Worm (Caenorhabditis elegans) whole organism, L1 larva: ENCODE results near the gene lgc-14.

Experiments used
- C16A3.4 ChIP-seq: fragments of 150-350 bp; optimal IDR thresholded peaks from 2 replicates; lab custom pipeline; 2014; ENCODE audit warnings: missing biosample characterization, missing genetic modification characterization
- aha-1 ChIP-seq: fragments of 150-350 bp; optimal IDR thresholded peaks from 2 replicates; lab custom pipeline; 2014; ENCODE audit warnings: missing biosample characterization, missing genetic modification characterization
- aly-2 ChIP-seq: fragments of 150-350 bp; optimal IDR thresholded peaks from 2 replicates; lab custom pipeline; 2014; ENCODE audit warnings: missing biosample characterization, missing genetic modification characterization
- blmp-1 ChIP-seq: fragments of 150-350 bp; optimal IDR thresholded peaks from 2 replicates; lab custom pipeline; 2014; ENCODE audit warnings: missing biosample characterization, missing genetic modification characterization
- ceh-63 ChIP-seq: fragments of 200-800 bp; sonication (Bioruptor generic); optimal IDR thresholded peaks from 2 replicates; lab custom pipeline; 2018; ENCODE audit warnings: mild to moderate bottlenecking, missing genetic modification characterization, missing compliant biosample characterization
- ceh-82 ChIP-seq, 3 experiments: fragments of 150-350 bp in 1 of 3; sonication (generic microtip) in 2 of 3; optimal IDR thresholded peaks; 2 replicates each; lab custom pipeline; 2014 to 2017; ENCODE audit warnings: missing biosample characterization in 3 of 3, missing genetic modification characterization in 3 of 3
- ceh-90 ChIP-seq: sonication (generic microtip); optimal IDR thresholded peaks from 2 replicates; lab custom pipeline; 2016; ENCODE audit warnings: missing genetic modification characterization, missing compliant biosample characterization
- dsc-1 ChIP-seq: sonication (generic microtip); optimal IDR thresholded peaks from 2 replicates; lab custom pipeline; 2016; ENCODE audit warnings: mild to moderate bottlenecking, missing genetic modification characterization, missing compliant biosample characterization
- efl-1 ChIP-seq, 4 experiments: fragments of 150-350 bp; optimal IDR thresholded peaks in 3 of 4; peaks in 1 of 4; 1 replicate in 1 of 4; 2 replicates in 3 of 4; lab custom pipeline; 2014; ENCODE audit warnings: missing biosample characterization in 2 of 4, missing genetic modification characterization in 2 of 4, missing genetic modification reagents in 2 of 4
- elt-2 ChIP-seq: sonication (generic microtip); optimal IDR thresholded peaks from 2 replicates; lab custom pipeline; 2016; ENCODE audit warnings: missing genetic modification characterization, mild to moderate bottlenecking, inconsistent platforms, missing compliant biosample characterization, missing genetic modification reagents
- elt-3 ChIP-seq, 6 experiments: fragments of 150-350 bp in 1 of 6; sonication (generic microtip); optimal IDR thresholded peaks; 2 replicates each; lab custom pipeline; 2017 to 2018; ENCODE audit warnings: missing biosample characterization in 6 of 6, missing genetic modification characterization in 6 of 6, inconsistent platforms in 1 of 6
- ets-5 ChIP-seq: fragments of 200-800 bp; sonication (Bioruptor generic); IDR thresholded peaks from 2 replicates; pipeline ENCODE4 v1.3.6; 2022; ENCODE audit warnings: missing genetic modification characterization, missing compliant biosample characterization
- fkh-8 ChIP-seq: sonication (generic microtip); optimal IDR thresholded peaks from 2 replicates; lab custom pipeline; 2016; ENCODE audit warnings: mild to moderate bottlenecking, missing genetic modification characterization, missing compliant biosample characterization
- grh-1 ChIP-seq: fragments of 200-800 bp; sonication (Bioruptor generic); IDR thresholded peaks from 2 replicates; pipeline ENCODE4 v1.3.6; 2022; ENCODE audit warnings: missing genetic modification reagents, missing genetic modification characterization, missing compliant biosample characterization
- hlh-4 ChIP-seq: sonication (generic microtip); optimal IDR thresholded peaks from 2 replicates; lab custom pipeline; 2016; ENCODE audit warnings: mild to moderate bottlenecking, missing genetic modification characterization, missing compliant biosample characterization
- hpl-2 ChIP-seq: fragments of 150-350 bp; optimal IDR thresholded peaks from 2 replicates; lab custom pipeline; 2014; ENCODE audit warnings: missing biosample characterization, missing genetic modification reagents, missing genetic modification characterization
- irx-1 ChIP-seq: sonication (generic microtip); optimal IDR thresholded peaks from 2 replicates; lab custom pipeline; 2016; ENCODE audit warnings: missing genetic modification characterization, missing compliant biosample characterization
- lin-14 ChIP-seq: fragments of 200-800 bp; sonication (Bioruptor generic); optimal IDR thresholded peaks from 2 replicates; lab custom pipeline; 2018; ENCODE audit warnings: mild to moderate bottlenecking, missing genetic modification characterization, moderate library complexity, missing compliant biosample characterization
- lin-35 ChIP-seq, 2 experiments: fragments of 150-350 bp; optimal IDR thresholded peaks; 2 replicates each; lab custom pipeline; 2014; ENCODE audit warnings: missing biosample characterization in 2 of 2, missing genetic modification characterization in 2 of 2, missing genetic modification reagents in 2 of 2
- mep-1 ChIP-seq: fragments of 150-350 bp; optimal IDR thresholded peaks from 2 replicates; lab custom pipeline; 2014; ENCODE audit warnings: missing biosample characterization, missing genetic modification characterization
- nhr-19 ChIP-seq: fragments of 200-800 bp; sonication (Bioruptor generic); conservative IDR thresholded peaks from 2 replicates; pipeline ENCODE4 v1.3.6; 2022; ENCODE audit warnings: missing genetic modification characterization, missing compliant biosample characterization
- nhr-28 ChIP-seq: fragments of 150-350 bp; optimal IDR thresholded peaks from 2 replicates; lab custom pipeline; 2014; ENCODE audit warnings: missing biosample characterization, missing genetic modification characterization
- nhr-47 ChIP-seq: sonication (generic microtip); optimal IDR thresholded peaks from 2 replicates; lab custom pipeline; 2016; ENCODE audit warnings: mild to moderate bottlenecking, missing genetic modification characterization, moderate library complexity, missing compliant biosample characterization
- nhr-71 ChIP-seq: sonication (generic microtip); optimal IDR thresholded peaks from 2 replicates; lab custom pipeline; 2016; ENCODE audit warnings: mild to moderate bottlenecking, missing genetic modification characterization, moderate library complexity, missing compliant biosample characterization
- nhr-77 ChIP-seq: fragments of 150-350 bp; optimal IDR thresholded peaks from 2 replicates; lab custom pipeline; 2014; ENCODE audit warnings: missing biosample characterization, missing genetic modification characterization
- nhr-84 ChIP-seq: sonication (generic microtip); optimal IDR thresholded peaks from 2 replicates; lab custom pipeline; 2017; ENCODE audit warnings: missing biosample characterization, missing genetic modification characterization
- pax-3 ChIP-seq: fragments of 200-800 bp; sonication (Bioruptor generic); optimal IDR thresholded peaks from 2 replicates; lab custom pipeline; 2018; ENCODE audit warnings: mild to moderate bottlenecking, missing genetic modification characterization, moderate library complexity, missing compliant biosample characterization
- pqm-1 ChIP-seq: sonication (generic microtip); optimal IDR thresholded peaks from 3 replicates; lab custom pipeline; 2017; ENCODE audit warnings: missing biosample characterization, missing genetic modification characterization
- skn-1 ChIP-seq: fragments of 150-350 bp; optimal IDR thresholded peaks from 2 replicates; lab custom pipeline; 2014; ENCODE audit warnings: missing biosample characterization, missing genetic modification characterization
- snpc-4 ChIP-seq: fragments of 150-350 bp; optimal IDR thresholded peaks from 2 replicates; lab custom pipeline; 2014; ENCODE audit warnings: missing biosample characterization, missing genetic modification characterization
- snu-23 ChIP-seq: sonication (generic microtip); optimal IDR thresholded peaks from 2 replicates; lab custom pipeline; 2016; ENCODE audit warnings: missing genetic modification characterization, missing compliant biosample characterization
- sox-4 ChIP-seq: sonication (generic microtip); optimal IDR thresholded peaks from 2 replicates; lab custom pipeline; 2016; ENCODE audit warnings: missing genetic modification characterization, missing compliant biosample characterization
- sup-37 ChIP-seq: fragments of 200-800 bp; sonication (Bioruptor generic); optimal IDR thresholded peaks from 2 replicates; lab custom pipeline; 2018; ENCODE audit warnings: mild to moderate bottlenecking, missing genetic modification characterization, missing compliant biosample characterization
- unc-130 ChIP-seq: fragments of 150-350 bp; optimal IDR thresholded peaks from 2 replicates; lab custom pipeline; 2017; ENCODE audit warnings: missing biosample characterization, missing genetic modification characterization, inconsistent platforms
- unc-30 ChIP-seq: sonication (generic microtip); optimal IDR thresholded peaks from 2 replicates; lab custom pipeline; 2017; ENCODE audit warnings: missing biosample characterization, missing genetic modification characterization
- vab-15 ChIP-seq: sonication (generic microtip); optimal IDR thresholded peaks from 2 replicates; lab custom pipeline; 2017; ENCODE audit warnings: missing genotype, mild to moderate bottlenecking, missing genetic modification characterization, missing compliant biosample characterization
- xbp-1 ChIP-seq: sonication (generic microtip); optimal IDR thresholded peaks from 2 replicates; lab custom pipeline; 2016; ENCODE audit warnings: missing genetic modification characterization, missing compliant biosample characterization
- zip-4 ChIP-seq: fragments of 200-800 bp; sonication (Bioruptor generic); optimal IDR thresholded peaks from 2 replicates; lab custom pipeline; 2018; ENCODE audit warnings: mild to moderate bottlenecking, missing genetic modification characterization, moderate library complexity, missing compliant biosample characterization
- ztf-11 ChIP-seq, 2 experiments: sonication (generic microtip); optimal IDR thresholded peaks; 2 replicates each; lab custom pipeline; 2016 to 2017; ENCODE audit warnings: missing genetic modification characterization in 2 of 2, missing biosample characterization in 1 of 2, missing compliant biosample characterization in 1 of 2
- ztf-4 ChIP-seq: fragments of 150-350 bp; optimal IDR thresholded peaks from 2 replicates; lab custom pipeline; 2014; ENCODE audit warnings: missing biosample characterization, missing genetic modification characterization

The lgc-14 gene

DNA sequence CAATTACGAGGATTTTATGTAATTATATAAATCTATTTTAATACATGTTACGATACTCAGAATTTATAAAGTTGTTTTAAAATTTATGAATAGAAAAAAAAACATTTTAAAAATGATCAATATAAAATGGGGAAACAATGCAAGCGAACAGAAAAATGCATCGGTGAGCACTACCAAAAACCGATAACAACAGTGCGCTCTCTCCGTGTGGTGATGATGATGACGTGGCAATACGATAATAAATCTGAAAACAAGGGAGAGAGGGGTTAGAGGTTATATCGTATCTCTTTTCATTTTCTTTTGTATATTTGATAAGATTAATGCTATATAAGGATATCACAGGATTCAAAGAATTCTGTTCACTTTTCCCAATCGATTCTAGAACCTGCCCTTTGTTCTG, 34.6 kb downstream of the lgc-14 start:
- TF ChIP-seq blmp-1 (tag; lab: Kevin White, UChicago): peak; percentile 8
- TF ChIP-seq ceh-63 (GFP tag; lab: Kevin White, UChicago): no peak

ce11 chrX:12146453-12147085, 35.3 kb downstream of the lgc-14 start, which contains the start of gene pycr-1:
Gene pycr-1 (plus strand): TSS chrX:12146832.
- TF ChIP-seq xbp-1 (tag; lab: Kevin White, UChicago) (no peak), ztf-4 (tag; lab: Kevin White, UChicago) (no peak), unc-30 (tag; lab: Kevin White, UChicago) (no peak), dsc-1 (tag; lab: Kevin White, UChicago) (no peak), ztf-11 (tag; optimal IDR thresholded peaks at IDR 0.05; lab: Kevin White, UChicago) (no peak), sox-4 (tag; lab: Kevin White, UChicago) (no peak), elt-3 (tag; optimal IDR thresholded peaks at IDR 0.05; lab: Kevin White, UChicago) (peak in 1 of 6 experiments; percentile 43), hpl-2 (no peak), efl-1 (optimal IDR thresholded peaks at IDR 0.05; lab: Kevin White, UChicago) (no peak), efl-1 (GFP tag; optimal IDR thresholded peaks at IDR 0.05 in 1 of 2; lab: Kevin White, UChicago) (peak in 1 of 2 experiments; percentile 73), snpc-4 (tag; lab: Kevin White, UChicago) (no peak), elt-2 (tag; lab: Kevin White, UChicago) (peak; percentile 60), fkh-8 (tag; lab: Kevin White, UChicago) (no peak), lin-35 (GFP tag; optimal IDR thresholded peaks at IDR 0.05; lab: Kevin White, UChicago) (peak in 1 of 2 experiments; percentile 6), aly-2 (tag; lab: Kevin White, UChicago) (no peak), pqm-1 (tag; lab: Kevin White, UChicago) (no peak), grh-1 (GFP tag; lab: Robert Waterston, UW) (no peak), ceh-82 (tag; optimal IDR thresholded peaks at IDR 0.05; lab: Kevin White, UChicago) (no peak), hlh-4 (tag; lab: Kevin White, UChicago) (no peak)

DNA sequence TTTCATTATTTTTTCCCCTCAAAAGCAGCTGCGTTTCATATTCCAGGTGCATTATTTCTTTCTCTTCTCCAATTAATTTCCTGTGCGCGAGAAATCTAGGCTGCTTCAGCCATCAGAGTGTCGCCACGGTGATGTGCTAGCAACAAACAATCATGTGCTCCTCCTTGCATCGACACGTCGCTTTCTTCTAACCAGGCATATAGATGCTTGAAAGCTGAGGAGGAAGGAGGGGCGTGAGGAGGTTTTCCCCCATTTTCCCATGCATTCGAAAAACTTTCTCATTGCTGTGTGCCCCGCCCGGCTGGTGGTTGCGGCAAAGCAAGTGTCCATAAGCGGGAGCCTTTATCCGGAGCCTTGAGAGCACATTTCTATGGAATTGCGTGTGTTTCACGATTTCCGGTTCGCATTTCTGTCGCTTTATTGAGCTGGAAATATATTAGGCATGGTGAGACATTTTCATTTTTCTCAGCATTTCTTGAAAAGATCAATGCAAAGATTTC, 38.4 kb downstream of the lgc-14 start, which contains the start of gene znf-474:
Gene znf-474 (plus strand): TSS at position 287 of the 500 bp plus-strand sequence.
- TF ChIP-seq nhr-71 (peak; percentile 29), ceh-90 (no peak), dsc-1 (tag; lab: Kevin White, UChicago) (peak; percentile 8), fkh-8 (tag; lab: Kevin White, UChicago) (peak; percentile 91), nhr-47 (tag; lab: Kevin White, UChicago) (peak; percentile 32), lin-14 (GFP tag; lab: Kevin White, UChicago) (peak; percentile 52), irx-1 (tag; lab: Kevin White, UChicago) (no peak)

DNA sequence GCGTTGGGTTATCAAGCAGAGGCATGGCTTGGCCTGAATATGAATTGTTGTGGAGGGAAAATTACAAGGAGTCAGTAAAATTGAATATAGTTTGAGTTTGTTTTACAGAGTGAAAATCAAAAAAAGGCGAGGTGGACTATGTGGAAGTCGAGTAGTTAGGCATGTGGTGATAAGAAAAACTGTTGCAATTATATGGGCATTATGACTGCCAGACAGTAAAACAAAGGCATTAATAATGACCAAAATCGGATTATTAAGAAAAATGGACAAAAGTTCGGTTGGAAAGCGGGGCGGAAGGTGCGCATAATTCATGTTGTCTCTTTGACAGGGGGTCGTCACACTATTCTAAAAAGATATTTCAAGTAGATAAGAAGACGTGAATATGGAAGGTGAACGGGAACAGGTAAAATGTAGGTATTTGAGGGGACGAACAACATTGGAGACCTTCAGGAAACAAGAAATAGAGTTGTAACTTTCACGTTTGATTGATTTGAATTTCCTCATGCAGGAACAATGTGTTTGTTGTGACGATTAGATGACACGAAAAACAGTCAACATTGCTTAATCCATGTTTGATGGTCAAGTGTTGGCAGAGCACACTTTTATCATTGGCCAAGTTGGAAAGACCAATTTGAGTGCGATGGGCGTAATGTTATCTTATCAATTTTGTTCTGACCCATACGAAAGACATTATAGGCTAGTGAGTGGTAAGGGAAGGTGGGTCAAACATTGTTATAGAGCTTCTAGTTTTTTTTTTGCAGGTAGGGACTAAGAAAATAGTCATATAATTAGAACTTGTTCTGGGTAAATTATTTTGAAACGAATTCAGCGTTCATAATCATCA, 43.0 kb downstream of the lgc-14 start, which contains the start of gene mfsd-11:
Gene mfsd-11 (minus strand): TSS at position 51 of the 844 bp plus-strand sequence.
- peak; percentile 26 for TF ChIP-seq elt-2 (tag; lab: Kevin White, UChicago)
- no peak for TF ChIP-seq vab-15 (tag; lab: Kevin White, UChicago)

- TF ChIP-seq nhr-28 (tag; lab: Kevin White, UChicago): no peak
- TF ChIP-seq nhr-77 (tag; lab: Kevin White, UChicago): no peak
- TF ChIP-seq elt-3 (tag; optimal IDR thresholded peaks at IDR 0.05; lab: Kevin White, UChicago): no peak
- no peak for TF ChIP-seq sup-37 (GFP tag; lab: Kevin White, UChicago)
- TF ChIP-seq mep-1 (tag; lab: Kevin White, UChicago): peak; percentile 0
- no peak for TF ChIP-seq ets-5 (GFP tag; lab: Robert Waterston, UW)
- TF ChIP-seq lin-14 (GFP tag; lab: Kevin White, UChicago): peak; percentile 52
- TF ChIP-seq zip-4 (GFP tag; lab: Kevin White, UChicago): no peak
- no peak for TF ChIP-seq nhr-19 (GFP tag; lab: Robert Waterston, UW)
- no peak for TF ChIP-seq skn-1 (tag; lab: Kevin White, UChicago)
- TF ChIP-seq unc-130 (tag; lab: Kevin White, UChicago): peak; percentile 80
- TF ChIP-seq snu-23 (GFP tag; lab: Kevin White, UChicago): peak; percentile 16
- TF ChIP-seq irx-1 (tag; lab: Kevin White, UChicago): no peak
- peak; percentile 18 for TF ChIP-seq pax-3 (tag; lab: Kevin White, UChicago)
- peak; percentile 71 for TF ChIP-seq fkh-8 (tag; lab: Kevin White, UChicago)
- TF ChIP-seq aha-1 (tag; lab: Kevin White, UChicago): no peak
- TF ChIP-seq hlh-4 (tag; lab: Kevin White, UChicago): no peak
- no peak for TF ChIP-seq C16A3.4 (tag; lab: Kevin White, UChicago)
- TF ChIP-seq nhr-84 (tag; lab: Kevin White, UChicago): no peak
- no peak for TF ChIP-seq grh-1 (GFP tag; lab: Robert Waterston, UW)
These were observed 47.3 kb downstream of the lgc-14 start for ce11 chrX:12158641-12159040.
